Fruit fly (Drosophila melanogaster): Measurements from ENCODE around the gene CG12746.

The CG12746 gene

DNA sequence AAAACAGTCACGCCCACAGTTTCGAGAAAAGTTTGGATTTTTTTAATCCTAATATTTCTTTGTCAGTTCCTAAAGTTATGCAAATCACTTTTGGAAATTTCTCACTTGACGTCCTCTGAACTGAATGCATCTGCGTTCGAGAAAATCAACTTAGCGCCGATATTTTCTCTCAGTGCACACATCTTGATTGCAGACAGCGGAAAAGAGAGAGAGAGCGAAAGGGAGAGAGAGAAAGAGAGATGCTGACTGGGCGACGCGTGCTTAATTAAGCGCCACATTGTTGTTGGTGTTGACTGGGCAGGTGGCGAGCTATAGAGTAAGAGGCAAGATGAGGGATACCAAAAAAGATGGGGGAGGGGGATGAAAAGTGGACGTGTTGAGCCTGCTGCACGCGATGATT, 46.0 kb upstream of the CG12746 start (continued):
- TF ChIP-seq Blimp-1 (GFP tag; optimal IDR thresholded peaks at IDR 0.05): peak; percentile 56
- TF ChIP-seq nerfin-1 (tag; optimal IDR thresholded peaks at IDR 0.05): peak; percentile 21
- no peak for TF ChIP-seq emc (GFP tag; optimal IDR thresholded peaks at IDR 0.05)
- TF ChIP-seq Ravus (GFP tag; IDR thresholded peaks at IDR 0.05): no peak; the same call in 1 of the 2 replicates
- TF ChIP-seq Side (GFP tag; optimal IDR thresholded peaks at IDR 0.05): peak; percentile 44
- TF ChIP-seq NC2β (GFP tag; optimal IDR thresholded peaks at IDR 0.05): peak; percentile 11
- TF ChIP-seq nau (GFP tag; optimal IDR thresholded peaks at IDR 0.05): no peak
- no peak for TF ChIP-seq disco-r (GFP tag; optimal IDR thresholded peaks at IDR 0.05)
- no peak for TF ChIP-seq Neu2 (GFP tag; optimal IDR thresholded peaks at IDR 0.05; ENCODE audit: borderline replicate concordance)
- TF ChIP-seq Mad (GFP tag; optimal IDR thresholded peaks at IDR 0.05): peak; percentile 50
- TF ChIP-seq mld (GFP tag; IDR thresholded peaks at IDR 0.05; ENCODE audit: partially characterized antibody): no peak
- peak; percentile 10 for TF ChIP-seq Asciz (GFP tag; optimal IDR thresholded peaks at IDR 0.05)
- TF ChIP-seq sob (GFP tag; IDR thresholded peaks at IDR 0.05): no peak
- TF ChIP-seq ac (GFP tag; optimal IDR thresholded peaks at IDR 0.05): no peak
- TF ChIP-seq ttk (GFP tag; IDR thresholded peaks at IDR 0.05): peak; percentile 68
- peak; percentile 64; the same call in 1 of the 2 replicates for TF ChIP-seq CG4360 (GFP tag; IDR thresholded peaks at IDR 0.05)
- peak; percentile 44 for TF ChIP-seq Atf-2 (GFP tag; optimal IDR thresholded peaks at IDR 0.05)
- peak; percentile 15 for TF ChIP-seq CHES-1-like (GFP tag; optimal IDR thresholded peaks at IDR 0.05)
- peak; percentile 32; the same call in 1 of the 2 replicates for TF ChIP-seq HLH3B (GFP tag; IDR thresholded peaks at IDR 0.05)
- TF ChIP-seq Doc3 (GFP tag; IDR thresholded peaks at IDR 0.05; ENCODE audit: partially characterized antibody): no peak
- no peak for TF ChIP-seq CG32767 (GFP tag; IDR thresholded peaks at IDR 0.05)
- peak; percentile 32 for TF ChIP-seq trem (tag; optimal IDR thresholded peaks at IDR 0.05)
- no peak for TF ChIP-seq unc-4 (GFP tag; IDR thresholded peaks at IDR 0.05; ENCODE audit: partially characterized antibody)
- no peak for TF ChIP-seq BEAF-32 (GFP tag; optimal IDR thresholded peaks at IDR 0.05)
- no peak for TF ChIP-seq Deaf1 (tag; optimal IDR thresholded peaks at IDR 0.05)
- no peak for TF ChIP-seq p53 (GFP tag; optimal IDR thresholded peaks at IDR 0.05)
- TF ChIP-seq CG6813 (GFP tag; optimal IDR thresholded peaks at IDR 0.05): no peak
- no peak for TF ChIP-seq jigr1 (GFP tag; IDR thresholded peaks at IDR 0.05)
- no peak for TF ChIP-seq CG10147 (GFP tag; optimal IDR thresholded peaks at IDR 0.05)
- TF ChIP-seq CG6689 (GFP tag; IDR thresholded peaks at IDR 0.05): peak; percentile 23; the same call in 1 of the 2 replicates
- no peak for TF ChIP-seq Usf (GFP tag; optimal IDR thresholded peaks at IDR 0.05)
- peak; percentile 18 to 56 for TF ChIP-seq Trl (optimal IDR thresholded peaks at IDR 0.05)
- peak; percentile 52 for TF ChIP-seq Trl (GFP tag; optimal IDR thresholded peaks at IDR 0.05)
- TF ChIP-seq ems (GFP tag; optimal IDR thresholded peaks at IDR 0.05): peak; percentile 11
- TF ChIP-seq bbx (GFP tag; IDR thresholded peaks at IDR 0.05; ENCODE audit: partially characterized antibody): no peak
- TF ChIP-seq salm (tag; optimal IDR thresholded peaks at IDR 0.05): peak; percentile 6
- TF ChIP-seq Scr (GFP tag; IDR thresholded peaks at IDR 0.05; ENCODE audit: partially characterized antibody): no peak
- TF ChIP-seq bcd (GFP tag; optimal IDR thresholded peaks at IDR 0.05): peak; percentile 15
- peak; percentile 45 for TF ChIP-seq CG11398 (GFP tag; optimal IDR thresholded peaks at IDR 0.05)
- TF ChIP-seq CG13424 (tag; optimal IDR thresholded peaks at IDR 0.05): peak; percentile 54
- peak; percentile 57 for TF ChIP-seq CoRest (tag; optimal IDR thresholded peaks at IDR 0.05)
- TF ChIP-seq B-H1 (GFP tag; IDR thresholded peaks at IDR 0.05): peak; percentile 28; the same call in 1 of the 3 replicates
- TF ChIP-seq cas (GFP tag; IDR thresholded peaks at IDR 0.05): no peak
- peak; percentile 54 for TF ChIP-seq CG15269 (tag; optimal IDR thresholded peaks at IDR 0.05)
- peak; percentile 17; the same call in 1 of the 3 replicates for TF ChIP-seq Optix (GFP tag; IDR thresholded peaks at IDR 0.05)
- no peak for TF ChIP-seq CG34376 (GFP tag; optimal IDR thresholded peaks at IDR 0.05)
- no peak for TF ChIP-seq ash1 (GFP tag; optimal IDR thresholded peaks at IDR 0.05)
- TF ChIP-seq eyg (GFP tag; optimal IDR thresholded peaks at IDR 0.05): no peak
- no peak for TF ChIP-seq zen2 (GFP tag; IDR thresholded peaks at IDR 0.05; ENCODE audit: partially characterized antibody)
- TF ChIP-seq ci (GFP tag; IDR thresholded peaks at IDR 0.05): peak; percentile 76
- TF ChIP-seq E2f2 (GFP tag; IDR thresholded peaks at IDR 0.05): no peak

Data from whole organism, embryonic.